Worm (Caenorhabditis elegans) whole organism, young adult: ENCODE data around the gene F35E8.7.
"Not testable (repeated sequence)": the region's sequence is repeated elsewhere in the genome, so short reads cannot be mapped to it uniquely, and the experiment has no call there.

Experiments used
- B0261.1 ChIP-seq: sonication (generic microtip); optimal IDR thresholded peaks from 2 replicates; lab custom pipeline; 2016; ENCODE audit warnings: mild to moderate bottlenecking, missing genetic modification characterization, moderate library complexity, missing compliant biosample characterization
- C17E4.6 ChIP-seq: fragments of 200-800 bp; sonication (Bioruptor generic); IDR thresholded peaks from 2 replicates; pipeline ENCODE4 v1.3.6; 2022; ENCODE audit warnings: missing genetic modification reagents, missing genetic modification characterization, missing compliant biosample characterization
- F33H1.4 ChIP-seq: fragments of 200-800 bp; sonication (Bioruptor generic); IDR thresholded peaks from 2 replicates; pipeline ENCODE4 v1.3.6; 2022; ENCODE audit warnings: missing genetic modification reagents, missing genetic modification characterization, missing compliant biosample characterization
- F37B4.10 ChIP-seq: fragments of 200-800 bp; sonication (Bioruptor generic); IDR thresholded peaks from 2 replicates; pipeline ENCODE4 v1.3.6; 2022; ENCODE audit warnings: missing genetic modification characterization, missing compliant biosample characterization
- F52B5.7 ChIP-seq: sonication (generic microtip); optimal IDR thresholded peaks from 2 replicates; lab custom pipeline; 2016; ENCODE audit warnings: mild to moderate bottlenecking, missing genetic modification characterization, missing compliant biosample characterization
- K11D2.4 ChIP-seq: fragments of 200-800 bp; sonication (Bioruptor generic); IDR thresholded peaks from 2 replicates; pipeline ENCODE4 v1.3.6; 2022; ENCODE audit warnings: missing genetic modification reagents, missing genetic modification characterization, missing compliant biosample characterization
- T26A5.8 ChIP-seq: sonication (generic microtip); optimal IDR thresholded peaks from 2 replicates; lab custom pipeline; 2016; ENCODE audit warnings: missing genetic modification characterization, missing compliant biosample characterization
- Y53F4B.3 ChIP-seq: fragments of 200-800 bp; sonication (Bioruptor generic); IDR thresholded peaks from 2 replicates; pipeline ENCODE4 v1.3.6; 2022; ENCODE audit warnings: missing genetic modification reagents, missing genetic modification characterization, missing compliant biosample characterization
- Y79H2A.3 ChIP-seq: fragments of 200-800 bp; sonication (Bioruptor generic); conservative IDR thresholded peaks from 2 replicates; pipeline ENCODE4 v1.3.6; 2022; ENCODE audit warnings: missing genetic modification reagents, missing genetic modification characterization, missing compliant biosample characterization
- ZK185.1 ChIP-seq: sonication (generic microtip); optimal IDR thresholded peaks from 2 replicates; lab custom pipeline; 2016; ENCODE audit warnings: mild to moderate bottlenecking, missing genetic modification characterization, missing compliant biosample characterization; ENCODE audit not compliant: poor library complexity, severe bottlenecking
- ama-1 ChIP-seq, 3 experiments: fragments of 150-350 bp in 1 of 3; sonication (generic microtip) in 2 of 3; optimal IDR thresholded peaks; 2 replicates each; lab custom pipeline; 2014 to 2018; ENCODE audit warnings: missing biosample characterization in 2 of 3, missing genetic modification characterization in 2 of 3, missing genetic modification reagents in 2 of 3
- aptf-2 ChIP-seq: fragments of 200-800 bp; sonication (Bioruptor generic); conservative IDR thresholded peaks from 2 replicates; pipeline ENCODE4 v1.3.6; 2022; ENCODE audit warnings: missing genetic modification reagents, missing genetic modification characterization, missing compliant biosample characterization
- aptf-3 ChIP-seq: fragments of 200-800 bp; sonication (Bioruptor generic); IDR thresholded peaks from 2 replicates; pipeline ENCODE4 v1.3.6; 2022; ENCODE audit warnings: missing genetic modification characterization, missing compliant biosample characterization
- ccch-3 ChIP-seq: fragments of 200-800 bp; sonication (Bioruptor generic); optimal IDR thresholded peaks from 2 replicates; lab custom pipeline; 2018; ENCODE audit warnings: mild to moderate bottlenecking, missing genetic modification characterization, missing compliant biosample characterization
- ceh-27 ChIP-seq: fragments of 200-800 bp; sonication (Bioruptor generic); optimal IDR thresholded peaks from 2 replicates; lab custom pipeline; 2018; ENCODE audit warnings: mild to moderate bottlenecking, missing genetic modification characterization, moderate library complexity, missing compliant biosample characterization
- die-1 ChIP-seq: sonication (generic microtip); optimal IDR thresholded peaks from 2 replicates; lab custom pipeline; 2016; ENCODE audit warnings: missing genotype, mild to moderate bottlenecking, missing genetic modification characterization, missing compliant biosample characterization
- dpff-1 ChIP-seq: sonication (generic microtip); optimal IDR thresholded peaks from 2 replicates; lab custom pipeline; 2017; ENCODE audit warnings: mild to moderate bottlenecking, missing genetic modification characterization, missing compliant biosample characterization
- egl-18 ChIP-seq: fragments of 200-800 bp; sonication (Bioruptor generic); IDR thresholded peaks from 2 replicates; pipeline ENCODE4 v1.3.6; 2022; ENCODE audit warnings: missing genetic modification reagents, missing genetic modification characterization, missing compliant biosample characterization
- ets-4 ChIP-seq: fragments of 200-800 bp; sonication (Bioruptor generic); optimal IDR thresholded peaks from 2 replicates; lab custom pipeline; 2018; ENCODE audit warnings: mild to moderate bottlenecking, missing genetic modification characterization, missing compliant biosample characterization
- gei-17 ChIP-seq: fragments of 200-800 bp; sonication (Bioruptor generic); optimal IDR thresholded peaks from 2 replicates; lab custom pipeline; 2018; ENCODE audit warnings: mild to moderate bottlenecking, missing genetic modification characterization, missing compliant biosample characterization
- hlh-12 ChIP-seq: sonication (generic microtip); optimal IDR thresholded peaks from 2 replicates; lab custom pipeline; 2016; ENCODE audit warnings: missing genetic modification characterization, missing compliant biosample characterization
- hlh-26 ChIP-seq: fragments of 200-800 bp; sonication (Bioruptor generic); conservative IDR thresholded peaks from 2 replicates; pipeline ENCODE4 v1.3.6; 2022; ENCODE audit warnings: missing genetic modification reagents, missing genetic modification characterization, missing compliant biosample characterization
- hmg-20 ChIP-seq: fragments of 200-800 bp; sonication (Bioruptor generic); IDR thresholded peaks from 2 replicates; pipeline ENCODE4 v1.3.6; 2022; ENCODE audit warnings: missing genetic modification reagents, missing genetic modification characterization, missing compliant biosample characterization
- let-526 ChIP-seq: fragments of 200-800 bp; sonication (Bioruptor generic); IDR thresholded peaks from 2 replicates; pipeline ENCODE4 v1.3.6; 2022; ENCODE audit warnings: missing genetic modification reagents, missing genetic modification characterization, missing compliant biosample characterization
- lin-26 ChIP-seq: fragments of 200-800 bp; sonication (Bioruptor generic); IDR thresholded peaks from 2 replicates; pipeline ENCODE4 v1.3.6; 2022; ENCODE audit warnings: missing genetic modification reagents, missing genetic modification characterization, missing compliant biosample characterization
- lir-1 ChIP-seq: fragments of 200-800 bp; sonication (Bioruptor generic); conservative IDR thresholded peaks from 2 replicates; pipeline ENCODE4 v1.3.6; 2022; ENCODE audit warnings: missing genetic modification reagents, missing genetic modification characterization, missing compliant biosample characterization
- mcd-1 ChIP-seq: fragments of 200-800 bp; sonication (Bioruptor generic); IDR thresholded peaks from 2 replicates; pipeline ENCODE4 v1.3.6; 2022; ENCODE audit warnings: missing genetic modification reagents, missing genetic modification characterization, missing compliant biosample characterization
- mes-4 ChIP-seq: sonication (generic microtip); optimal IDR thresholded peaks from 2 replicates; lab custom pipeline; 2016; ENCODE audit warnings: missing genotype, missing genetic modification characterization, missing compliant biosample characterization
- nfya-1 ChIP-seq: sonication (generic microtip); optimal IDR thresholded peaks from 2 replicates; lab custom pipeline; 2017; ENCODE audit warnings: antibody characterized with exemption, missing compliant biosample characterization, missing genetic modification characterization, borderline replicate concordance; ENCODE audit not compliant: insufficient read depth
- nhr-120 ChIP-seq: fragments of 200-800 bp; sonication (Bioruptor generic); IDR thresholded peaks from 2 replicates; pipeline ENCODE4 v1.3.6; 2022; ENCODE audit warnings: missing genetic modification characterization, missing compliant biosample characterization
- nhr-179 ChIP-seq: sonication (generic microtip); optimal IDR thresholded peaks from 2 replicates; lab custom pipeline; 2016; ENCODE audit warnings: mild to moderate bottlenecking, missing genetic modification characterization, missing compliant biosample characterization
- nhr-27 ChIP-seq: fragments of 200-800 bp; sonication (Bioruptor generic); optimal IDR thresholded peaks from 2 replicates; lab custom pipeline; 2018; ENCODE audit warnings: mild to moderate bottlenecking, missing genetic modification characterization, moderate library complexity, missing compliant biosample characterization
- pha-4 ChIP-seq: fragments of 150-350 bp; sonication (generic microtip); optimal IDR thresholded peaks from 2 replicates; lab custom pipeline; 2014; ENCODE audit warnings: missing biosample characterization, missing genetic modification reagents, missing genetic modification characterization
- sea-2 ChIP-seq: fragments of 200-800 bp; sonication (Bioruptor generic); IDR thresholded peaks from 2 replicates; pipeline ENCODE4 v1.3.6; 2022; ENCODE audit warnings: missing genetic modification characterization, missing compliant biosample characterization
- snpc-1.1 ChIP-seq: sonication (generic microtip); optimal IDR thresholded peaks from 2 replicates; lab custom pipeline; 2017; ENCODE audit warnings: missing genetic modification characterization, mild to moderate bottlenecking, missing compliant biosample characterization, antibody characterized with exemption, moderate library complexity, missing genotype, missing genetic modification reagents; ENCODE audit not compliant: insufficient read depth
- tbp1 ChIP-seq: fragments of 200-800 bp; sonication (Bioruptor generic); optimal IDR thresholded peaks from 2 replicates; lab custom pipeline; 2018; ENCODE audit warnings: mild to moderate bottlenecking, missing genetic modification characterization, missing compliant biosample characterization
- unc-130 ChIP-seq: sonication (generic microtip); optimal IDR thresholded peaks from 2 replicates; lab custom pipeline; 2016; ENCODE audit warnings: missing genetic modification reagents, missing genetic modification characterization, missing compliant biosample characterization
- ztf-18 ChIP-seq: sonication (generic microtip); optimal IDR thresholded peaks from 2 replicates; lab custom pipeline; 2016; ENCODE audit warnings: missing genotype, mild to moderate bottlenecking, missing genetic modification characterization, missing compliant biosample characterization
- ztf-25 ChIP-seq: fragments of 200-800 bp; sonication (Bioruptor generic); IDR thresholded peaks from 2 replicates; pipeline ENCODE4 v1.3.6; 2022; ENCODE audit warnings: missing genetic modification reagents, missing genetic modification characterization, missing compliant biosample characterization
- ztf-3 ChIP-seq: fragments of 200-800 bp; sonication (Bioruptor generic); optimal IDR thresholded peaks from 2 replicates; lab custom pipeline; 2018; ENCODE audit warnings: mild to moderate bottlenecking, missing genetic modification characterization, missing compliant biosample characterization
- ztf-6 ChIP-seq: fragments of 200-800 bp; sonication (Bioruptor generic); IDR thresholded peaks from 2 replicates; pipeline ENCODE4 v1.3.6; 2022; ENCODE audit warnings: missing genetic modification reagents, missing genetic modification characterization, missing compliant biosample characterization

Gene F35E8.7

DNA sequence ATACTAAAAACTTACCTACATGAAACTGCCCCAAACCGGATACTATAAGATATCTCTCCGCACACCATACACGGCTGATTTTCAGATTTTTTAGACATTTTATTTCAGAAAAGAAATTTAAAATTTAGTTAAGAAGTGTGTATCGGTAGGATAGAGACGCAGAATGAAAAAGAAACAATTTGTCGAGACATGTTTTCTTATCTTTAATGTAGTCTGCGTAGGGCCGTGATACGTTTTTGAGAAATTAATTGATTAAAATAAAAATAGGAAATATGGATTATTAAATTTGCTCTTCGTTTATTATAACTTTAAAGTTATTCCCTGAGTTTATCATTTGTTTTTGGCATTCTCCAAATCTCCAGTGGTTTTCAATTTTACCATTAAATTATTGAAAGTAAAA, 10.5 kb downstream of the F35E8.7 start, which contains the start of gene nhr-108:
nhr-108 (minus strand) TSS at position 166 of the 400 bp plus-strand sequence.
- no peak for TF ChIP-seq K11D2.4 (GFP tag; lab: Robert Waterston, UW)
- no peak for TF ChIP-seq gei-17 (GFP tag; lab: Kevin White, UChicago)
- TF ChIP-seq let-526 (GFP tag; lab: Robert Waterston, UW), result no peak
- TF ChIP-seq nhr-120 (GFP tag; lab: Robert Waterston, UW), result no peak
- no peak for TF ChIP-seq aptf-3
- no peak for TF ChIP-seq lin-26 (GFP tag; lab: Robert Waterston, UW)
- no peak for TF ChIP-seq ceh-27 (GFP tag; lab: Kevin White, UChicago)
- TF ChIP-seq aptf-2 (GFP tag; lab: Robert Waterston, UW), result no peak
- no peak for TF ChIP-seq pha-4 (tag; lab: Kevin White, UChicago)
- no peak for TF ChIP-seq ZK185.1 (tag; lab: Kevin White, UChicago)

DNA sequence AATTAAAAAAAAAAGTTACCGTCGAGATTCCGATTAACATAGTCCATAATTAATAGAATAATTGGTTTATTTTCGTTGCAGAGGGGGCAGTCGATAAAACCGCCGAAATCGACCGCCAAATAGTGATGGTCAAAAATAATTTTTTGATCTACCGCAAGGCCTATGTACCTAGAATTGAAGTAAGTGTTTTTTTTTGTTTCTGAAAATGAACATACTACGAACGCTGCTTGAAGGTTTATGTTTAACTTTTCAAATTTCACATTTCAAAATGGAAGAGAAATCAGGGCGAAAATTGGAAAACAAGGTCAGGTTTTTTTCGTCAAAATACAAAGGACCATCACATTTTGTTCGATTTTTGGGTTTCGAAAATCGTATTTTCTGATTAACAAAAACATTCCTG, 14.5 kb downstream of the F35E8.7 start, which contains the start of gene pzf-1:
pzf-1 (minus strand) TSS at position 101 of the 400 bp plus-strand sequence.
- TF ChIP-seq ccch-3 (no peak), F37B4.10 (GFP tag; lab: Robert Waterston, UW) (no peak), sea-2 (no peak), unc-130 (GFP tag; lab: Kevin White, UChicago) (no peak), F52B5.7 (tag; lab: Kevin White, UChicago) (no peak), ztf-6 (GFP tag; lab: Robert Waterston, UW) (no peak), ztf-18 (tag; lab: Kevin White, UChicago) (no peak), aptf-2 (GFP tag; lab: Robert Waterston, UW) (no peak), C17E4.6 (GFP tag; lab: Robert Waterston, UW) (no peak), lir-1 (GFP tag; lab: Robert Waterston, UW) (no peak), hlh-12 (tag; lab: Kevin White, UChicago) (no peak), Y53F4B.3 (GFP tag; lab: Robert Waterston, UW) (no peak), ama-1 (optimal IDR thresholded peaks at IDR 0.05; lab: Kevin White, UChicago) (no peak), ama-1 (GFP tag; optimal IDR thresholded peaks at IDR 0.05; lab: Kevin White, UChicago) (no peak), nhr-179 (tag; lab: Kevin White, UChicago) (no peak), F33H1.4 (GFP tag; lab: Robert Waterston, UW) (no peak), mcd-1 (GFP tag; lab: Robert Waterston, UW) (no peak), hmg-20 (no peak), nfya-1 (no peak), let-526 (GFP tag; lab: Robert Waterston, UW) (no peak), die-1 (tag; lab: Kevin White, UChicago) (no peak)

DNA sequence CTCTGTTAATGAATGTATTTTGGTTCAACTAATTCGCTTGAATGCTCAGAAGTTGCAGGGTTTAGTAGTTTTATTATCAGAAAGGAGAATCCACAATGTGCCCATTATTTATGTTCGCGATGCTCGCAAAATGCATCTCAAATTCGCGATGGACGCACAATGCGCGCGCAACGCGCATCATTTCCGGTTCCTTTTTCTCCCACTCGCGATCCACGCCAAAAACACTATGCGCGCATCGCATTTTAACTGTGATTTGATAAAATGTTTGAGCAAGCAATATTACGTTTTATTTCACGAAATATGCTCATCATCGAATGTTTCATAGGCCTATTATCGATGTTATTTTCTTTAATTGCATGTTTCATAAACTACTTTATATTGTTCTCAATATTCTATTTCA, 16.1 kb downstream of the F35E8.7 start, which contains the start of gene srbc-77:
srbc-77 (plus strand) TSS at position 301 of the 400 bp plus-strand sequence.
- not testable (repeated sequence) for TF ChIP-seq tbp1 (GFP tag; lab: Kevin White, UChicago); hlh-26 (GFP tag; lab: Robert Waterston, UW); snpc-1.1 (tag; lab: Kevin White, UChicago)
- TF ChIP-seq, all 124 proteins: peak for 0; not testable (repeated sequence) for 124

DNA sequence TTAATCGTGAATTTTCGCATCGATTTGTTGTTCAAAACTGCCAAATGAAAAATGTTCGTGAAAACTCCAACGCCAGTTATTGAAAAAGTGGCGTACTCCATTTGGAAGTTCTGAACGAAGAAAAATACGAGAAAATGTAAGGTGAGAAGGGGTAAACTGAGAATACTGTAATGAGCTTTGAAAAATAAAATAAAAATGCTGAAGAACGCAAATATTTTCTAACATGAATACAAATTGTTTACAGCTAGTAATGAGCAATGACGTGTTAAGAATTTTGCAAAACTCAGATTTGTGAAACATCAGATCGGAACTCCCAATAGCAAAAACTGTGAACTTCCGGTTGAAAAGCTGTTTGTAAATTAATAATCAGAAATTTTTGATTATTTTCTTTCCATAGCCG, 18.6 kb downstream of the F35E8.7 start, which contains the start of gene srw-26:
srw-26 (minus strand) TSS at position 101 of the 400 bp plus-strand sequence.
- TF ChIP-seq ztf-25 (GFP tag; lab: Robert Waterston, UW) (no peak), B0261.1 (tag; lab: Kevin White, UChicago) (no peak), dpff-1 (tag; lab: Kevin White, UChicago) (no peak), ets-4 (no peak), ztf-3 (GFP tag; lab: Kevin White, UChicago) (no peak), nhr-27 (tag; lab: Kevin White, UChicago) (no peak), Y79H2A.3 (GFP tag; lab: Robert Waterston, UW) (no peak), ama-1 (optimal IDR thresholded peaks at IDR 0.05; lab: Kevin White, UChicago) (no peak), ama-1 (GFP tag; optimal IDR thresholded peaks at IDR 0.05; lab: Kevin White, UChicago) (no peak), mes-4 (tag; lab: Kevin White, UChicago) (no peak), egl-18 (no peak), T26A5.8 (tag; lab: Kevin White, UChicago) (no peak)
